Worm (Caenorhabditis elegans) whole organism, L4/young adult: ENCODE measurements around the gene Y53F4B.18.

ENCODE experiments used
- W03F9.2 ChIP-seq: fragments of 150-350 bp; optimal IDR thresholded peaks from 2 replicates; lab custom pipeline; 2014; ENCODE audit warnings: missing biosample characterization, missing genetic modification characterization
- him-1 ChIP-seq: sonication (generic microtip); optimal IDR thresholded peaks from 2 replicates; lab custom pipeline; 2016; ENCODE audit warnings: missing genotype, missing genetic modification reagents, missing genetic modification characterization, missing compliant biosample characterization

ce11 chrII:15109844-15110243, 38.4 kb upstream of the Y53F4B.18 start, which contains the start of gene Y53F4B.39:
- TF ChIP-seq him-1 (no peak), W03F9.2 (tag; lab: Kevin White, UChicago) (no peak)
